Worm (Caenorhabditis elegans) whole organism, L3 larva: ENCODE data around the gene hlb-1.

Experiments
- ama-1 ChIP-seq: fragments of 150-350 bp; optimal IDR thresholded peaks from 2 replicates; lab custom pipeline; 2018
- ceh-28 ChIP-seq: fragments of 150-350 bp; optimal IDR thresholded peaks from 2 replicates; lab custom pipeline; 2014; ENCODE audit warnings: missing biosample characterization, missing genetic modification reagents, missing genetic modification characterization
- daf-12 ChIP-seq: fragments of 150-350 bp; optimal IDR thresholded peaks from 2 replicates; lab custom pipeline; 2014; ENCODE audit warnings: missing biosample characterization, missing genetic modification reagents, missing genetic modification characterization
- nfya-1 ChIP-seq: sonication (generic microtip); optimal IDR thresholded peaks from 2 replicates; lab custom pipeline; 2017; ENCODE audit warnings: missing genetic modification characterization, mild to moderate bottlenecking, missing compliant biosample characterization, antibody characterized with exemption, moderate library complexity; ENCODE audit not compliant: insufficient read depth
- nhr-237 ChIP-seq: fragments of 150-350 bp; optimal IDR thresholded peaks from 2 replicates; lab custom pipeline; 2014; ENCODE audit warnings: missing biosample characterization, missing genetic modification characterization
- nhr-28 ChIP-seq: fragments of 150-350 bp; optimal IDR thresholded peaks from 2 replicates; lab custom pipeline; 2014; ENCODE audit warnings: missing biosample characterization, missing genetic modification characterization
- nhr-77 ChIP-seq: fragments of 150-350 bp; optimal IDR thresholded peaks from 2 replicates; lab custom pipeline; 2014; ENCODE audit warnings: missing biosample characterization, missing genetic modification characterization
- pha-4 ChIP-seq: fragments of 150-350 bp; optimal IDR thresholded peaks from 2 replicates; lab custom pipeline; 2014; ENCODE audit warnings: missing biosample characterization, missing genetic modification reagents, missing genetic modification characterization
- sea-2 ChIP-seq: fragments of 150-350 bp; sonication (generic microtip); optimal IDR thresholded peaks from 4 replicates; lab custom pipeline; 2014; ENCODE audit warnings: missing biosample characterization, missing genetic modification reagents, missing genetic modification characterization
- snpc-4 ChIP-seq: fragments of 150-350 bp; optimal IDR thresholded peaks from 2 replicates; lab custom pipeline; 2014; ENCODE audit warnings: missing biosample characterization, missing genetic modification characterization
- unc-39 ChIP-seq: sonication (generic microtip); optimal IDR thresholded peaks from 4 replicates; lab custom pipeline; 2017; ENCODE audit warnings: missing biosample characterization, missing genetic modification characterization
- zag-1 ChIP-seq: fragments of 150-350 bp; optimal IDR thresholded peaks from 2 replicates; lab custom pipeline; 2014; ENCODE audit warnings: missing biosample characterization, missing genetic modification characterization
- ztf-11 ChIP-seq: fragments of 150-350 bp; optimal IDR thresholded peaks from 2 replicates; lab custom pipeline; 2014; ENCODE audit warnings: missing biosample characterization, missing genetic modification characterization

DNA sequence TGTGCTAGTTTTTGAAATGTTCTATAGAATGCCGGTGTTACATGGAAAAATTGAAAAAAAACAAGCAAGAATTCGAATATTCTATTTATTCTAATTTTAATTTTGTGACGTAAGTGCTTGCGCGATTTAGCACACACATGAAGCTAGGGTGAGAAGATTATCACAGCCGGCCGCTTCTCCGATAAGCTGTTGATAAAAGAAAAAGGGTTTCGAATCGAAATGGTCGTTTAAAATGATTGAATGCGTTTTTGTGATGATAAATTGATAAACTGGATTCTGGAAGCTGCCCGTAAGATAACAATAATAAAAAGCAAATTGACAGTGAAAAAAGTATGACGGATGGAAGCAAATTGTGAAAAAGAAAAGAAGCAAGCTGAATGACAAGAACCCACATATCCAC, 1.6 kb upstream of the hlb-1 start:
- TF ChIP-seq ama-1 (lab: Kevin White, UChicago) (no peak), ceh-28 (tag; lab: Kevin White, UChicago) (no peak), snpc-4 (tag; lab: Kevin White, UChicago) (no peak), daf-12 (no peak), nhr-28 (tag; lab: Kevin White, UChicago) (no peak), zag-1 (no peak), sea-2 (no peak), nfya-1 (tag; lab: Kevin White, UChicago) (no peak), pha-4 (tag; lab: Kevin White, UChicago) (no peak), ztf-11 (tag; lab: Kevin White, UChicago) (no peak), nhr-77 (tag; lab: Kevin White, UChicago) (no peak), nhr-237 (tag; lab: Kevin White, UChicago) (no peak), unc-39 (tag; lab: Kevin White, UChicago) (no peak)
